Fruit fly (Drosophila melanogaster) whole organism: Measurements from ENCODE around the gene Fpgs1.

Experiments
- CG8478 ChIP-seq: fragments of >200 bp; optimal IDR thresholded peaks from 2 replicates; lab custom pipeline; 2018; ENCODE audit warnings: inconsistent platforms
- Dll ChIP-seq: fragments of >200 bp; optimal IDR thresholded peaks from 2 replicates; lab custom pipeline; 2017
- EcR ChIP-seq, 2 experiments: fragments of >200 bp; optimal IDR thresholded peaks; 2 replicates each; lab custom pipeline; 2017; ENCODE audit warnings: missing biosample characterization in 2 of 2, missing genetic modification characterization in 2 of 2, missing genetic modification reagents in 2 of 2
- pan ChIP-seq: fragments of >200 bp; optimal IDR thresholded peaks from 2 replicates; lab custom pipeline; 2017
- psq ChIP-seq: fragments of >200 bp; optimal IDR thresholded peaks from 2 replicates; lab custom pipeline; 2017
- usp ChIP-seq: fragments of >200 bp; optimal IDR thresholded peaks from 2 replicates; lab custom pipeline; 2017; ENCODE audit warnings: missing biosample characterization, missing genetic modification characterization, mixed read lengths

Fpgs1 gene

DNA sequence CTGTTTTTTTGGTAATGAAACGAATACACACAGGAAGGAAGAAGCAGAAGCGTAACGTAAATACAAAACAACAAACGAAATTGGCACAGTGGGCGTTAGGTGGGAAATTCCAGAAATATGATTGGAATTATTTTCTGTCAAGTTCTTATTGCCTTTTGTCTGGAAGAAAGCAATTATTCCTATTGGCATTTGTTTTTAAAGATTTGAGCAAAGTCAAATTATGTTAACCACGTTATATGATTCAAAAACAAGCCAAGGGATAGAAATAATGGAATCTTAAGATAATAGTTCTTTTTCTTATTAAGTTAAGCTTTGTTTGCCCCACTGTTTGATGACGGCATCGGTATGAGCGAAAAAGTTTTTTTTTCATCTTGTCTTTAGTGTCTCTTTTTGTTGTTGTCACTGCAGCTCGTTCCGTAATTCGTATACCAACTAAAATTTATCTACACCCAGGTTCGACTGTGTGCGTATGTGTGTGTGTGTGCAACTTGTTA, 32.1 kb upstream of the Fpgs1 start:
- TF ChIP-seq EcR (GFP tag; optimal IDR thresholded peaks at IDR 0.05; lab: Kevin White, UChicago) (no peak), Dll (lab: Kevin White, UChicago) (no peak)

DNA sequence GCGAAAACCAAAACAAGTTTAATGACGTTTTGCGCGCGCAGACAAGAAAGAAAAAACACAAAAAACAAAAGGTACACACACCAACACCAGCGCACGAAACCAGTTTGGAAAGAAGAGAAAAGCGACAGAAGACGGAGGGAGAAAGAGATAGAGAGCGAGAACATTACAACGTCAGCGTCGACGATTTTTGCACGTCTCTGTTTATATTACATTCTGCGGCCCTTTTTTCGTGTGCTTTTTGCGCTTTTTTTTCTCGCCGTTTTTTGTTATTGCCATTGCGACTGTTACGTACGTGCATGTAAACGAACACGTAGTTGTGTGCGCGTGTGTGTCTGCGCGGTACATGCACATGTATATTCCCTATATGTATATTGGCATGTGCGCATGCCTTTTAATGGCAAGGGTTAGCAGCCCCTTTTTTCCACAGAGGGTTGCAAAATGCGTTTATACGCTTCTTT, 31.6 kb upstream of the Fpgs1 start:
- no peak for TF ChIP-seq usp (GFP tag; lab: Kevin White, UChicago)
- TF ChIP-seq Dll (lab: Kevin White, UChicago): no peak
- TF ChIP-seq pan (lab: Kevin White, UChicago): no peak

DNA sequence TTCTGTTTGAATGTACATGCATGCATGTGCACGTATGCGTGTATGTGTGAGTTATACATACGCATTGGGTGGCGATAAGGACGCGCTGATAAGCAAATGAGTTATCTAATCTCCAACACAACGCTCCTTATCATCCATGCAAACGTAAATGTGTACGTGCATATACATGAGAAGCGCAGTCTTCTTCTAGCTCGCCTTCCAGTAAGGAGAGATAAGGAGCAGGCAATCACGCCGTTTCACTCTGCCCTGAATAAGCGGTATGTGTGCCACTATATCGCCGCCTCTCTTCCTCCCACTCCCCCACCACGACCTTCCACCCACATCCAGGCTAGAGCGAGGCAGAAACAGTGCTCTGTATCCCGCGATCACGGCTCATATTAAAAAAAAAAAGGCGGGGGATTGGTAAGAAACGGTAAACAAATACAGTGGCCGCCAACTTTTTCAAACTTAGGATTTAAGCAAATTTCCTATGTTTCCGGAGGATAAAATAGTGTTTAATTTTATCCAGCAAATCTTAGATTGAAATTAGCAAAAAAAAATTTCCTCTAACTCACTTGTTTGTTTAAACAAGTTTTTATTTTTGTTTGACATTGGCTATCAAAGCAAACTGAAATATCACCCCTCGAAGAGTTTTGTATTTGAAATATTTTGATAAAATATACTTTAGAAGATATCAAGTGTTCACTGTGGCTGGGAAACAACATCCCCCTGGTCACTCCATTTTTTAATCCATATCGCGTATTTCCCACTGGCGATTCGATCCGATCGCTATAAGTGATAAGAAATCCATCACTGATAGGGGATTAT, 31.0 kb upstream of the Fpgs1 start:
- TF ChIP-seq Dll (lab: Kevin White, UChicago): no peak
- TF ChIP-seq CG8478 (lab: Kevin White, UChicago): no peak
- TF ChIP-seq usp (GFP tag; lab: Kevin White, UChicago): no peak
- no peak for TF ChIP-seq psq (lab: Kevin White, UChicago)
- no peak for TF ChIP-seq pan (lab: Kevin White, UChicago)
- TF ChIP-seq EcR (GFP tag; optimal IDR thresholded peaks at IDR 0.05; lab: Kevin White, UChicago): no peak

DNA sequence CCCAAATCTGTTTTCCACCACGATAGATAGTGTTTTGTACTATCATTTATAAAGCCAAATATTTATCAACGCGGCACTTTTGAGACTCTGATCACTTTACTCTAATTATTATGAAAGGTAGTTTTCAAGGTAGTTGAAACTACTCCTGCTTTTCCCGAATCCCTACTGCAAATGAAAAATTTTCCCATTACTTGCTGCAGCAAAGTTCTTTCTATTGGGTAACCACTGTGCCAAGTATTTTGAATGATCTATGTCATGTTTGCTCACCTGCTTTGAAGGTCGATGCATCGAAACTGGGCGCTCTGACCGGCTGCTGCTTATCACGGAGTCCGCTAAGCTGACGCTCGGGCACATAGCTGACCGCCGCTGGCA, 30.4 kb upstream of the Fpgs1 start:
- no peak for TF ChIP-seq Dll (lab: Kevin White, UChicago)
- no peak for TF ChIP-seq pan (lab: Kevin White, UChicago)
- TF ChIP-seq EcR (GFP tag; optimal IDR thresholded peaks at IDR 0.05; lab: Kevin White, UChicago): no peak
- TF ChIP-seq psq (lab: Kevin White, UChicago): no peak
- no peak for TF ChIP-seq CG8478 (lab: Kevin White, UChicago)
- no peak for TF ChIP-seq usp (GFP tag; lab: Kevin White, UChicago)

DNA sequence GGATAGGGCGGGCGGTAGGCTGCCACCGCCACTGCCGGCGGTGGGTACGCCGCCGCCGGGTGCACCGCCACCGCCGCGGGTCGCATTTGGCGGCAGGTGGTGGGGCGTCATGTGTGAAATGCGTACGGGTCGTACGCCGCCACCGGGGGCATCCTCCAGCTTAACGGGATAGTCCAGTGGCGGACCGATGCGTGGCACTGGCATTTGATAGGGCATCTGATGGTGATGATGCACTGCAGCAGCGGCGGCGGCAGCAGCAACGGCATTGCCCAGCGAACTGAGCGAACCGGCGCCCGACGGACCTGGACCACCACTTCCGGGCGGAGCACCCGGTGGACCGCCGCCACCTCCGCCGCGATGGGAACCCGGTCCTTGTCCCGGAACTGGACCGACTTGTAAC, 29.8 kb upstream of the Fpgs1 start:
- no peak for TF ChIP-seq usp (GFP tag; lab: Kevin White, UChicago)

DNA sequence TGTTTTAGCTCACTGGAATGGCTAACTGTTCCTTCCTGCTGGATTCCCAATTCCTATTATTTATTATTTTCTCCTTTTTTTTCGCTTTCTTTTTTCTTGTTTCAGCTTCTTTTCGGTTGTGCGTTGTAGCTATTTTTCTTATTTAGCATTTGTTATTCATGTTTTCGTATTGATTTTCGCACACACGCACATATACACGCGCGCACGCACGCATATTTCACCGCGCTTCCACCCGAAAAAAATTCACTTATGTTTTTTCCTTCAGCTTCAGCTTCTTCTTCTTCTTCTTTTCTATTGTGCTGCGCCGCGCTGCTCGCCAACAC, 29.0 kb upstream of the Fpgs1 start:
- TF ChIP-seq psq (lab: Kevin White, UChicago): no peak
- no peak for TF ChIP-seq CG8478 (lab: Kevin White, UChicago)
- TF ChIP-seq EcR (GFP tag; optimal IDR thresholded peaks at IDR 0.05; lab: Kevin White, UChicago): no peak
- no peak for TF ChIP-seq usp (GFP tag; lab: Kevin White, UChicago)
- TF ChIP-seq Dll (lab: Kevin White, UChicago): no peak
- TF ChIP-seq pan (lab: Kevin White, UChicago): no peak

DNA sequence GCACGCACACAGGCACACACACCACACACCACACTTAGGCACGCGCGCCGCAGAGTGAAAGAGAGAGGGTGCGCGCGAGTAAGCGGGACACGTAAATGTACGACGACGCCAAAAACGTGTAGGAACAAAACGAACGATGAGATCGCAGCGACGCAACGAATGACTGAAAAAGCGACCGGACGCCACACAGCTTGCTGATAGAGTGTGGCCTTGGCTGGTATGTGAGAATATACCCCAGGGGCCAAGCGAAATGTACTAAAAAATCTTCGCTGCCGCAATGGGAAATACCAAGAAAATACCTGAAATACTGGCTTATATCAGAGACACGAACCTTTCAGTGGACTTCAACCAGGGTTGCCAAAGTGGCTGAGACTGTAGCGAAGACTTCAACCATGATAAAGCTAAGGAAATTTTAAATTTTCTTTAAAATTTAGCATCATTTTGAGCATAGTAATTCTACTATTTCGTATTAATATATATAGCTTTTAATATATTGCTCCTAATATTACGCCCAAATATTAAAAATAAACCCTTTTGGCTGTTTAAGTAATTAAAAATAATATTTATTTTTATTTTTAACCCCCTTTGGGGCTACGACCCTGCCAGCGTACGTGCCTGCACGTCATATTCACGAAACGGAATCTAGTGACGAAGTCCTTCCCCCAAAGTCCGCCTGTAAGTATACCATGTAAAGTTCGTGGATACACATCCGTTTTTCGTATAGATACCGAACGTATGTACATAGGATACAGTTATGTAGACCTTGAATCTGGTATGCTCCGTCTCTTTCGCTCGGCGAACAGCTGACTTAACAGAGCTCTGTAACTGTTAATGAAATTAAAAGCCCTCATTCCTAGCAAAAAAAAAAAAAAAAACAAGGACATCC, 28.4 kb upstream of the Fpgs1 start, which contains the start of gene Pits:
TSS of gene Pits (minus strand) at position 210 of the 886 bp plus-strand sequence.
- TF ChIP-seq pan (lab: Kevin White, UChicago) (no peak), Dll (lab: Kevin White, UChicago) (no peak), psq (lab: Kevin White, UChicago) (no peak), CG8478 (lab: Kevin White, UChicago) (no peak), EcR (GFP tag; optimal IDR thresholded peaks at IDR 0.05; lab: Kevin White, UChicago) (no peak), usp (GFP tag; lab: Kevin White, UChicago) (no peak)

DNA sequence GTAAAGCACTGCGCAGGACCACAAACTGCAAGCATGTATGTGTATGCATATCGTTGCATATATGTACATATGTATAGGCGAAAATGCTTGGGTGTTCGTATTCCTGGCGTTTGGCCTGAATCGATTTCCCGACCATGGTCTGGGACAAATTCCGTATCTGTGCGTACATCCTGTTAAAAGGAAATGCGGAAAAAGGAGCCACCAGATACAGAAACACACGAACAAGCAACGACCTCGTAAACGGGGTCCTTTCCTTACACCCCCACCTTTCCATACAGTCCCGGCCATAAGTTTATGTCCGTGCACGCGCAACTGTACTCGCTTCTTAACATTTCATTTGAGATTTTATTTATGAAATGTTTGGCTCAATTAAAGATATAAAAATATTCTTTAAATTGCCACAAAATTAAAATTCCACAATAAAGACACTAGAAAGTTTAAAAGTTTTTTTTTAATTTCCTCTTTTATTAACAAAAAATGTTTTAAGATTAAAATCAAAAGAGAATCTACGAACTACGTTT, 27.7 kb upstream of the Fpgs1 start:
- TF ChIP-seq EcR (GFP tag; optimal IDR thresholded peaks at IDR 0.05; lab: Kevin White, UChicago): no peak
- TF ChIP-seq pan (lab: Kevin White, UChicago): no peak
- no peak for TF ChIP-seq psq (lab: Kevin White, UChicago)
- TF ChIP-seq CG8478 (lab: Kevin White, UChicago): no peak
- no peak for TF ChIP-seq Dll (lab: Kevin White, UChicago)

DNA sequence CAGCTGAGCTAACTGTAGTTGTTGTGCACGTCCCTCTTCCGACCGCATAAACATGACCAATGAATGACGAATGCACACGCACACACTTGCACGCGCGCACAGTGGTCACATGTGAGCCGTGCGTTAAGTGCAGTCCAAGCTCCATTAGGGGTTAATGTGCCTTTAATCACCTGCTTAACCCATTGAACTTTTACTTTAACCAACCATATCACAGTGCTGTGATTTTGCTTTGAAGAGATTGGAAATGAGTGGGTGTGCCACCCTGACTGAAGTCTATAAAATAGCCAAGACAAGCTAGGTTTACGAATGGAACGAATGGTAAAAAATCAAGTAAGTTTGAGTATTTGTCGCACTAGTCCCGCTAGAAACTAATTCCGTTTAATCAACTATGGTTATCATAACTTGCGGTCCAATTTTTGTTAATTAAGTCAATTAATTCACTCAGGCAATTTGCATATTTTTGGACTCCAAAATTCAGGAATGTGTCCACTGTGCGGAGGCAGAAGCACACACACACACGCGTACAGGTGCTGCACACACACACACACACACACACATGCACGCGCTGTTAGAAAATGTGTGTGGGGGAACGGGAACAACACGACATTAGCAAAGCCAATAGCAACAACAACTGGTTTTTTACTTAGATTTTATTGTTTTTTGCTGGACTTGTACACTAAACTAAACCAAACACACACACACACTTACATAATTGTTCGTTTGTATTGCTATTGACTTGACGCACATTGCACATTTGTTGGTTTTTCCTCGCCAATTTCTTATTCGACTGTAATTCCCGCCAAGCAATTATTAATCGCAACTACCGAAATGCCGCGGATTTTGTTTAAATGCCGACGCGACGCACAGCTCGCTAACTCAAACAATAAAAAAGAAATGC, 20.2 kb upstream of the Fpgs1 start:
- TF ChIP-seq CG8478 (lab: Kevin White, UChicago) (peak; percentile 9), psq (lab: Kevin White, UChicago) (no peak)

DNA sequence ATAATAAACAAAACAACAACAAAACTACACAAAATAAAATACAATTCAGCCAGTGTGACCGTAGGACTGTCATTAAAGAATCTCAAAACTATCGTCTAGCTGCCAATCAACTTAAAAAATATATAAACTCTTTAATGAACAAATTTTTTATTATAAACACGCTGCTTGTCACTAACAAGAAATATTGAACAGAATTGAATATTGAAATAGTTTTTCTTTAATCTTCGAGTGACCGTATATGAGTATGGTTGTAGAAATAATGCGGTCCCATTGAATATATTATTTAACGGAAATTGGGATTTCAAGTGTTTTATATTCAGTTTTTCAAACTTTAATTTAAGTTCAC, 19.6 kb upstream of the Fpgs1 start, which contains the start of gene LIMK1:
TSS of gene LIMK1 (minus strand) at position 73 of the 346 bp plus-strand sequence.
- no peak for TF ChIP-seq usp (GFP tag; lab: Kevin White, UChicago)
- no peak for TF ChIP-seq psq (lab: Kevin White, UChicago)
- TF ChIP-seq pan (lab: Kevin White, UChicago): no peak
- TF ChIP-seq Dll (lab: Kevin White, UChicago): no peak
- TF ChIP-seq EcR (GFP tag; optimal IDR thresholded peaks at IDR 0.05; lab: Kevin White, UChicago): no peak
- TF ChIP-seq CG8478 (lab: Kevin White, UChicago): no peak
